Fruit fly (Drosophila melanogaster): Measurements from ENCODE around the gene Pfdn4.
A peak's percentile ranks its signal among the peaks of the same experiment; 100 is the strongest.

Pfdn4 gene

dm6 chr3L:5356050-5356967 is 11.5 kb downstream of the Pfdn4 start (continued):
- TF ChIP-seq Xbp1 (GFP tag; optimal IDR thresholded peaks at IDR 0.05) (no peak), sens (GFP tag) (peak; percentile 80), Antp (GFP tag; optimal IDR thresholded peaks at IDR 0.05) (no peak), Xrp1 (GFP tag; IDR thresholded peaks at IDR 0.05) (0 out of 2 replicates have a peak, but pooled peaks have one; percentile 13), p53 (GFP tag; optimal IDR thresholded peaks at IDR 0.05) (no peak), scrt (GFP tag; optimal IDR thresholded peaks at IDR 0.05) (no peak), Atf-2 (GFP tag; optimal IDR thresholded peaks at IDR 0.05) (no peak), CG8478 (optimal IDR thresholded peaks at IDR 0.05) (no peak), Rx (GFP tag; IDR thresholded peaks at IDR 0.05) (no peak), CG12659 (GFP tag; optimal IDR thresholded peaks at IDR 0.05) (no peak), CG13296 (GFP tag; optimal IDR thresholded peaks at IDR 0.05) (no peak), ab (GFP tag; optimal IDR thresholded peaks at IDR 0.05) (no peak), CG7357 (GFP tag; IDR thresholded peaks at IDR 0.05) (no peak), CG13894 (tag; optimal IDR thresholded peaks at IDR 0.05) (no peak), lmd (GFP tag; IDR thresholded peaks at IDR 0.05) (no peak), otp (GFP tag; IDR thresholded peaks at IDR 0.05) (no peak), Dad (GFP tag; optimal IDR thresholded peaks at IDR 0.05) (no peak), gsb (GFP tag; IDR thresholded peaks at IDR 0.05) (no peak), CG7271 (tag; optimal IDR thresholded peaks at IDR 0.05) (no peak), CG31365 (tag; optimal IDR thresholded peaks at IDR 0.05) (no peak), CG32772 (GFP tag; IDR thresholded peaks at IDR 0.05) (no peak), gfzf (GFP tag; optimal IDR thresholded peaks at IDR 0.05) (no peak), ara (GFP tag; IDR thresholded peaks at IDR 0.05) (no peak), CG11696 (GFP tag; IDR thresholded peaks at IDR 0.05) (no peak), Fer3 (tag; optimal IDR thresholded peaks at IDR 0.05) (no peak), salm (tag; optimal IDR thresholded peaks at IDR 0.05) (no peak), Aef1 (GFP tag; IDR thresholded peaks at IDR 0.05) (no peak), Meics (GFP tag; optimal IDR thresholded peaks at IDR 0.05) (no peak), inv (GFP tag; IDR thresholded peaks at IDR 0.05; ENCODE audit: partially characterized antibody) (no peak; the same call in 1 of the 2 replicates), ap (GFP tag; IDR thresholded peaks at IDR 0.05) (no peak), D (optimal IDR thresholded peaks at IDR 0.05) (no peak), D (GFP tag; optimal IDR thresholded peaks at IDR 0.05) (no peak), sd (tag; optimal IDR thresholded peaks at IDR 0.05) (peak; percentile 17)

dm6 chr3L:5355823-5356049 is 12.1 kb downstream of the Pfdn4 start, which contains the start of gene lama:
Gene lama, minus strand, starts transcription at chr3L:5355923.
- no peak for TF ChIP-seq CG2202 (tag; optimal IDR thresholded peaks at IDR 0.05)
- no peak for TF ChIP-seq pum (GFP tag; optimal IDR thresholded peaks at IDR 0.05)
- no peak for TF ChIP-seq CTCF (GFP tag; optimal IDR thresholded peaks at IDR 0.05)
- no peak for TF ChIP-seq Aef1 (GFP tag; IDR thresholded peaks at IDR 0.05)
- no peak for TF ChIP-seq gsb (GFP tag; IDR thresholded peaks at IDR 0.05)
- TF ChIP-seq ase (GFP tag; IDR thresholded peaks at IDR 0.05): no peak
- no peak for TF ChIP-seq Trl (optimal IDR thresholded peaks at IDR 0.05)
- no peak for TF ChIP-seq Trl (GFP tag; optimal IDR thresholded peaks at IDR 0.05)
- no peak for TF ChIP-seq danr (GFP tag; IDR thresholded peaks at IDR 0.05)
- no peak for TF ChIP-seq CG15011 (GFP tag; optimal IDR thresholded peaks at IDR 0.05)
- TF ChIP-seq CG8478 (optimal IDR thresholded peaks at IDR 0.05): no peak
- TF ChIP-seq Ada2b (GFP tag; IDR thresholded peaks at IDR 0.05): no peak
- TF ChIP-seq CG6683 (GFP tag; optimal IDR thresholded peaks at IDR 0.05): no peak
- TF ChIP-seq CG7271 (tag; optimal IDR thresholded peaks at IDR 0.05): no peak
- TF ChIP-seq C15 (GFP tag; IDR thresholded peaks at IDR 0.05): no peak
